Fruit fly (Drosophila melanogaster) whole organism, embryonic: Measurements from ENCODE around the gene dmGlut.

Source experiments
- CG10267 ChIP-seq: fragments of 200-800 bp; sonication (Bioruptor generic); optimal IDR thresholded peaks from 2 replicates; lab custom pipeline; 2018; ENCODE audit warnings: missing biosample characterization, mild to moderate bottlenecking, missing genetic modification characterization, moderate library complexity
- CG10321 ChIP-seq: fragments of 200-800 bp; sonication (Bioruptor generic); IDR thresholded peaks from 2 replicates; pipeline ENCODE4 v1.3.6; 2022; ENCODE audit warnings: missing biosample characterization, missing genetic modification characterization
- CG11696 ChIP-seq: fragments of 200-800 bp; sonication (Bioruptor generic); IDR thresholded peaks from 2 replicates; pipeline ENCODE4 v1.3.6; 2022; ENCODE audit warnings: missing biosample characterization, missing genetic modification characterization
- CG14667 ChIP-seq: fragments of 200-800 bp; sonication (Bioruptor generic); IDR thresholded peaks from 2 replicates; pipeline ENCODE4 v1.3.6; 2022; ENCODE audit warnings: missing biosample characterization, missing genetic modification characterization
- CG15514 ChIP-seq: fragments of 200-800 bp; sonication (Bioruptor generic); optimal IDR thresholded peaks from 3 replicates; lab custom pipeline; 2017; ENCODE audit warnings: missing biosample characterization, missing genetic modification characterization, mild to moderate bottlenecking, moderate library complexity, missing genetic modification reagents
- CG1647 ChIP-seq: fragments of 200-800 bp; sonication (Bioruptor generic); optimal IDR thresholded peaks from 3 replicates; lab custom pipeline; 2016; ENCODE audit warnings: missing biosample characterization, missing genetic modification characterization
- CG17802 ChIP-seq: fragments of 200-800 bp; sonication (Bioruptor generic); optimal IDR thresholded peaks from 2 replicates; lab custom pipeline; 2018; ENCODE audit warnings: missing biosample characterization, mild to moderate bottlenecking, missing genetic modification characterization, moderate library complexity
- CG17829 ChIP-seq: fragments of 200-800 bp; optimal IDR thresholded peaks from 2 replicates; lab custom pipeline; 2019; ENCODE audit warnings: missing biosample characterization, mild to moderate bottlenecking, missing genetic modification characterization, moderate library complexity
- CG30020 ChIP-seq: fragments of 200-800 bp; optimal IDR thresholded peaks from 2 replicates; lab custom pipeline; 2019; ENCODE audit warnings: missing biosample characterization, mild to moderate bottlenecking, missing genetic modification characterization, moderate library complexity
- CG30431 ChIP-seq: fragments of 200-800 bp; sonication (Bioruptor generic); optimal IDR thresholded peaks from 2 replicates; lab custom pipeline; 2017; ENCODE audit warnings: missing biosample characterization, missing genetic modification characterization
- CG31224 ChIP-seq: fragments of 200-800 bp; sonication (Bioruptor generic); IDR thresholded peaks from 2 replicates; pipeline ENCODE4 v1.3.6; 2022; ENCODE audit warnings: missing biosample characterization, missing genetic modification characterization
- CG32767 ChIP-seq: fragments of 200-800 bp; sonication (Bioruptor generic); IDR thresholded peaks from 2 replicates; pipeline ENCODE4 v1.3.6; 2022; ENCODE audit warnings: missing biosample characterization, missing genetic modification characterization
- CG4282 ChIP-seq: fragments of 200-800 bp; sonication (Bioruptor generic); optimal IDR thresholded peaks from 2 replicates; lab custom pipeline; 2016; ENCODE audit warnings: missing biosample characterization, missing genetic modification characterization
- CG4360 ChIP-seq: fragments of 200-800 bp; sonication (Bioruptor generic); IDR thresholded peaks from 2 replicates; pipeline ENCODE4 v1.3.6; 2022; ENCODE audit warnings: missing biosample characterization, missing genetic modification characterization
- CG5180 ChIP-seq: fragments of 200-800 bp; sonication (Bioruptor generic); optimal IDR thresholded peaks from 3 replicates; lab custom pipeline; 2017; ENCODE audit warnings: missing biosample characterization, missing genetic modification characterization, mild to moderate bottlenecking, moderate library complexity, missing genetic modification reagents
- CG7745 ChIP-seq: fragments of 200-800 bp; sonication (Bioruptor generic); optimal IDR thresholded peaks from 2 replicates; lab custom pipeline; 2018; ENCODE audit warnings: missing biosample characterization, mild to moderate bottlenecking, missing genetic modification characterization, moderate library complexity
- CG8359 ChIP-seq: fragments of 200-800 bp; sonication (Bioruptor generic); optimal IDR thresholded peaks from 2 replicates; lab custom pipeline; 2017; ENCODE audit warnings: missing biosample characterization, mild to moderate bottlenecking, missing genetic modification characterization, borderline replicate concordance
- CG8388 ChIP-seq: fragments of 200-800 bp; sonication (Bioruptor generic); optimal IDR thresholded peaks from 2 replicates; lab custom pipeline; 2019; ENCODE audit warnings: missing biosample characterization, mild to moderate bottlenecking, missing genetic modification characterization, moderate library complexity
- CG8944 ChIP-seq: fragments of 200-800 bp; sonication (Bioruptor generic); optimal IDR thresholded peaks from 3 replicates; lab custom pipeline; 2016; ENCODE audit warnings: missing biosample characterization, missing genetic modification characterization
- Dip3 ChIP-seq: fragments of 200-800 bp; sonication (Bioruptor generic); optimal IDR thresholded peaks from 3 replicates; lab custom pipeline; 2016; ENCODE audit warnings: missing biosample characterization, missing genetic modification characterization
- Drgx ChIP-seq: fragments of 200-800 bp; sonication (Bioruptor generic); IDR thresholded peaks from 2 replicates; pipeline ENCODE4 v1.3.6; 2022; ENCODE audit warnings: missing biosample characterization, missing genetic modification characterization
- ERR ChIP-seq: fragments of 200-800 bp; sonication (Bioruptor generic); optimal IDR thresholded peaks from 2 replicates; lab custom pipeline; 2016; ENCODE audit warnings: missing biosample characterization, missing genetic modification characterization
- HHEX ChIP-seq: fragments of 200-800 bp; sonication (Bioruptor generic); optimal IDR thresholded peaks from 3 replicates; lab custom pipeline; 2017; ENCODE audit warnings: missing biosample characterization, mild to moderate bottlenecking, missing genetic modification characterization, missing genetic modification reagents
- Hey ChIP-seq: fragments of 200-800 bp; sonication (Bioruptor generic); optimal IDR thresholded peaks from 3 replicates; lab custom pipeline; 2018; ENCODE audit warnings: missing biosample characterization, mild to moderate bottlenecking, missing genetic modification characterization
- Hsf ChIP-seq: fragments of 200-800 bp; sonication (Bioruptor generic); optimal IDR thresholded peaks from 3 replicates; lab custom pipeline; 2016; ENCODE audit warnings: missing biosample characterization, missing genetic modification characterization
- Mad ChIP-seq: fragments of 200-800 bp; sonication (Bioruptor generic); optimal IDR thresholded peaks from 2 replicates; lab custom pipeline; 2016; ENCODE audit warnings: missing biosample characterization, missing genetic modification characterization
- Max ChIP-seq: fragments of 200-800 bp; sonication (Bioruptor generic); optimal IDR thresholded peaks from 2 replicates; lab custom pipeline; 2016; ENCODE audit warnings: missing biosample characterization, mild to moderate bottlenecking, missing genetic modification characterization
- NK7.1 ChIP-seq: fragments of 200-800 bp; sonication (Bioruptor generic); optimal IDR thresholded peaks from 3 replicates; lab custom pipeline; 2016; ENCODE audit warnings: missing biosample characterization, missing genetic modification characterization
- Neu2 ChIP-seq: fragments of 200-800 bp; sonication (Bioruptor generic); optimal IDR thresholded peaks from 3 replicates; lab custom pipeline; 2016; ENCODE audit warnings: missing biosample characterization, missing genetic modification characterization, borderline replicate concordance
- NfI ChIP-seq: fragments of 200-800 bp; sonication (Bioruptor generic); optimal IDR thresholded peaks from 3 replicates; lab custom pipeline; 2018; ENCODE audit warnings: missing biosample characterization, mild to moderate bottlenecking, missing genetic modification characterization, moderate library complexity
- Optix ChIP-seq: fragments of 200-800 bp; sonication (Bioruptor generic); IDR thresholded peaks from 3 replicates; pipeline ENCODE4 v1.3.6; 2022; ENCODE audit warnings: missing biosample characterization, missing genetic modification characterization
- Xbp1 ChIP-seq: fragments of 200-800 bp; sonication (Bioruptor generic); optimal IDR thresholded peaks from 3 replicates; lab custom pipeline; 2016; ENCODE audit warnings: missing biosample characterization, mild to moderate bottlenecking, missing genetic modification characterization
- aop ChIP-seq: fragments of 200-800 bp; sonication (Bioruptor generic); IDR thresholded peaks from 2 replicates; pipeline ENCODE4 v1.3.6; 2022; ENCODE audit warnings: missing biosample characterization, missing genetic modification characterization
- ato ChIP-seq: fragments of 200-800 bp; sonication (Bioruptor generic); IDR thresholded peaks from 2 replicates; pipeline ENCODE4 v1.3.6; 2022; ENCODE audit warnings: missing biosample characterization, missing genetic modification characterization; ENCODE audit not compliant: partially characterized antibody
- br ChIP-seq: fragments of >200 bp; optimal IDR thresholded peaks from 2 replicates; lab custom pipeline; 2017
- cg ChIP-seq: fragments of 200-800 bp; sonication (Bioruptor generic); optimal IDR thresholded peaks from 3 replicates; lab custom pipeline; 2019; ENCODE audit warnings: missing biosample characterization, mild to moderate bottlenecking, missing genetic modification characterization, moderate library complexity
- crp ChIP-seq, 2 experiments: fragments of 200-800 bp; sonication (Bioruptor generic); optimal IDR thresholded peaks; 2 replicates in 1 of 2; 3 replicates in 1 of 2; lab custom pipeline; 2017; ENCODE audit warnings: missing biosample characterization in 2 of 2, missing genetic modification characterization in 2 of 2, mild to moderate bottlenecking in 1 of 2, moderate library complexity in 1 of 2
- cwo ChIP-seq: fragments of 200-800 bp; sonication (Bioruptor generic); optimal IDR thresholded peaks from 3 replicates; lab custom pipeline; 2017; ENCODE audit warnings: missing biosample characterization, missing genetic modification characterization, mild to moderate bottlenecking, moderate library complexity, missing genetic modification reagents
- dmrt11E ChIP-seq: fragments of 200-800 bp; sonication (Bioruptor generic); optimal IDR thresholded peaks from 3 replicates; lab custom pipeline; 2018; ENCODE audit warnings: missing biosample characterization, mild to moderate bottlenecking, missing genetic modification characterization, moderate library complexity
- gem ChIP-seq: fragments of 200-800 bp; sonication (Bioruptor generic); optimal IDR thresholded peaks from 2 replicates; lab custom pipeline; 2019; ENCODE audit warnings: missing biosample characterization, mild to moderate bottlenecking, missing genetic modification characterization, moderate library complexity
- grau ChIP-seq: fragments of 200-800 bp; optimal IDR thresholded peaks from 3 replicates; lab custom pipeline; 2019; ENCODE audit warnings: missing biosample characterization, mild to moderate bottlenecking, missing genetic modification characterization, moderate library complexity
- lola ChIP-seq, 3 experiments: fragments of >200 bp in 2 of 3; fragments of 200-800 bp in 1 of 3; sonication (Bioruptor generic) in 1 of 3; optimal IDR thresholded peaks; 2 replicates each; lab custom pipeline; 2017 to 2019; ENCODE audit warnings: missing biosample characterization in 3 of 3, missing genetic modification characterization in 3 of 3, mild to moderate bottlenecking in 1 of 3, moderate library complexity in 1 of 3
- luna ChIP-seq: fragments of 200-800 bp; sonication (Bioruptor generic); optimal IDR thresholded peaks from 2 replicates; lab custom pipeline; 2016; ENCODE audit warnings: missing biosample characterization, missing genetic modification characterization
- pzg ChIP-seq: fragments of 200-800 bp; sonication (Bioruptor generic); optimal IDR thresholded peaks from 3 replicates; lab custom pipeline; 2018; ENCODE audit warnings: missing biosample characterization, mild to moderate bottlenecking, missing genetic modification characterization, moderate library complexity
- row ChIP-seq: fragments of 200-800 bp; sonication (Bioruptor generic); IDR thresholded peaks from 3 replicates; pipeline ENCODE4 v1.3.6; 2022; ENCODE audit warnings: missing biosample characterization, missing genetic modification characterization
- unc-4 ChIP-seq: fragments of 200-800 bp; sonication (Bioruptor generic); IDR thresholded peaks from 2 replicates; pipeline ENCODE4 v1.3.6; 2022; ENCODE audit warnings: missing biosample characterization, missing genetic modification characterization; ENCODE audit not compliant: partially characterized antibody
- yki ChIP-seq: fragments of >200 bp; optimal IDR thresholded peaks from 3 replicates; lab custom pipeline; 2018
- zf30C ChIP-seq: fragments of 200-800 bp; sonication (Bioruptor generic); optimal IDR thresholded peaks from 3 replicates; lab custom pipeline; 2018; ENCODE audit warnings: missing biosample characterization, mild to moderate bottlenecking, missing genetic modification characterization

dmGlut gene

DNA sequence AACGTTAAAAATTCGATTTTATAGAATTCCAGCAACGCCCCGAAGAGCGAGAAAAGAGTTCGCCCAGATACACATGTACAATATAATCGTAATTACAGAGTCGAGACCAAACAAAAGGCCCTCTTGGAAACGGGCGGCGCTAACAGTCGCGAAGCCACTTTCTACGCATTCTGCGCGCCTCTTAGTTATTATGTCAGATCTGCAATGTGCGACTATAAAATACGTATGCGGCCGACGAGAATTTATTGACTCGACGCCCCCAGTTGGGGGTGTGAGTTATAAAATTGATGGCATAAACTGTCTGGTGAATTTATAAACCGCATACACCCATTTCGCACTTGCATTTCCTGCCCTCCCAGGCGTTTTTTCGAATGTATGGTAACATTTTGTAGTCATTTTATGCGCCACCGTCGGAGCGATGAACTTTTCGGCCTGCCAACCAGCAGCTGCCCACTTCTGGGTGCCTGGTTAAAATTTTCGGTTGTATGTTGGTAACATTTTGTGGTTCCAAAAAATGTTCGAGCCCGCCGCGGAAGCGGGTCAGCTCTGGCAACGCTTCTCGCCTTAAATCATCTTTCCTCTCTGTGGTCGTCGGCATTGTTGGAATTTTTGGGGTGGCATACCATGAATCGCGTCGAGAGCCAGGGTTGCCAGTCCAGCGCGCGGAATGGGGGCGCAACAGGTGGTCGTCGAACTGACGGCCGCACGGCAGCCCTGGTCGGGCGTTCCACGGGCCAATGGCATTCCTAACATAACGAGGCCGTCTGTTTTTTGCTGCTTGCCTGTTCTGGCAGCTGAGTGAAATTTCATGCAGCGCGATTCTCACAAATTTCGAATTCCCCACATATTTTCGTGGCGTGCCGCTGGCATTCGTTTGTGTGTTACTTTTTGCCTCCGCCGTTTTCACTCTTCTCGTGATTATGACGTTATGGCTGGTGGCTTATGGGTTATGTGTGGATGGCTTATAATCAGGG lies 15.3 kb upstream of the dmGlut start (continued):
- TF ChIP-seq Mad: peak; percentile 80
- TF ChIP-seq CG4360: no peak
- TF ChIP-seq CG30431 (GFP tag; lab: Kevin White, UChicago): peak; percentile 0
- no peak for TF ChIP-seq luna (GFP tag; lab: Kevin White, UChicago)
- TF ChIP-seq CG7745 (tag; lab: Kevin White, UChicago): peak; percentile 43
- no peak for TF ChIP-seq yki (lab: Kevin White, UChicago)
- no peak for TF ChIP-seq lola (GFP tag; optimal IDR thresholded peaks at IDR 0.05; lab: Kevin White, UChicago)
- peak; percentile 67 for TF ChIP-seq pzg (GFP tag; lab: Kevin White, UChicago)
- TF ChIP-seq CG1647 (GFP tag; lab: Kevin White, UChicago): peak; percentile 47
- no peak for TF ChIP-seq CG30020 (tag; lab: Kevin White, UChicago)
- peak; percentile 37 for TF ChIP-seq cg (GFP tag; lab: Kevin White, UChicago)
- TF ChIP-seq CG5180 (GFP tag; lab: Kevin White, UChicago): peak; percentile 91
- TF ChIP-seq CG8944 (GFP tag; lab: Kevin White, UChicago): peak; percentile 57
- peak; percentile 89 for TF ChIP-seq cwo
- TF ChIP-seq crp (GFP tag; optimal IDR thresholded peaks at IDR 0.05; lab: Kevin White, UChicago): peak in 1 of 2 experiments; percentile 52
- no peak for TF ChIP-seq dmrt11E (tag; lab: Kevin White, UChicago)
- no peak for TF ChIP-seq aop (GFP tag; lab: Robert Waterston, UW)
- no peak for TF ChIP-seq ato (GFP tag; lab: Robert Waterston, UW)
- no peak for TF ChIP-seq CG32767
- TF ChIP-seq CG10267 (tag; lab: Kevin White, UChicago): peak; percentile 55
- TF ChIP-seq grau (tag; lab: Kevin White, UChicago): peak; percentile 72
- TF ChIP-seq CG10321 (GFP tag; lab: Robert Waterston, UW): no peak
- TF ChIP-seq gem (tag; lab: Kevin White, UChicago): peak; percentile 65
- TF ChIP-seq Neu2 (GFP tag; lab: Kevin White, UChicago): peak; percentile 13
- no peak for TF ChIP-seq CG14667 (GFP tag; lab: Robert Waterston, UW)
- peak; percentile 77 for TF ChIP-seq Xbp1 (GFP tag; lab: Kevin White, UChicago)
- peak; percentile 68 for TF ChIP-seq NK7.1 (GFP tag; lab: Kevin White, UChicago)
- TF ChIP-seq CG17829 (tag; lab: Kevin White, UChicago): peak; percentile 98
- TF ChIP-seq CG8388: peak; percentile 29
- no peak for TF ChIP-seq unc-4 (GFP tag; lab: Robert Waterston, UW)
- no peak for TF ChIP-seq row (GFP tag; lab: Robert Waterston, UW)
- peak; percentile 34 for TF ChIP-seq Max
- TF ChIP-seq NfI (GFP tag; lab: Kevin White, UChicago): peak; percentile 37
- no peak for TF ChIP-seq CG31224
- TF ChIP-seq ERR: peak; percentile 87
- peak; percentile 10 for TF ChIP-seq Hey
- TF ChIP-seq CG17802: no peak
- TF ChIP-seq HHEX (GFP tag; lab: Kevin White, UChicago): peak; percentile 68
- TF ChIP-seq Hsf (GFP tag; lab: Kevin White, UChicago): peak; percentile 58
- TF ChIP-seq CG15514: peak; percentile 94
- TF ChIP-seq CG8359 (GFP tag; lab: Kevin White, UChicago): peak; percentile 35
- TF ChIP-seq CG11696 (GFP tag; lab: Robert Waterston, UW): no peak
- TF ChIP-seq Optix (GFP tag; lab: Robert Waterston, UW): no peak
- peak; percentile 35 for TF ChIP-seq Dip3 (GFP tag; lab: Kevin White, UChicago)
- TF ChIP-seq Drgx (GFP tag; lab: Robert Waterston, UW): no peak
- no peak for TF ChIP-seq CG4282
- TF ChIP-seq zf30C (GFP tag; lab: Kevin White, UChicago): no peak
- TF ChIP-seq br (lab: Kevin White, UChicago): no peak
